Fruit fly (Drosophila melanogaster) whole organism, wandering third instar larva: ENCODE measurements around the gene mRpL20.
A peak's percentile ranks its signal among the peaks of the same experiment; 100 is the strongest.

Experiments used
- Abd-B ChIP-seq: fragments of >200 bp; optimal IDR thresholded peaks from 2 replicates; lab custom pipeline; 2017; ENCODE audit warnings: missing biosample characterization, missing genetic modification characterization
- CG32264 ChIP-seq: fragments of 200-800 bp; sonication (Bioruptor generic); optimal IDR thresholded peaks from 2 replicates; lab custom pipeline; 2016; ENCODE audit warnings: missing biosample characterization, missing genetic modification characterization
- CG9705 ChIP-seq: fragments of 200-800 bp; sonication (Bioruptor generic); optimal IDR thresholded peaks from 2 replicates; lab custom pipeline; 2018; ENCODE audit warnings: missing biosample characterization, mild to moderate bottlenecking, missing genetic modification characterization
- CrebA ChIP-seq: fragments of 200-800 bp; sonication (Bioruptor generic); optimal IDR thresholded peaks from 2 replicates; lab custom pipeline; 2016; ENCODE audit warnings: missing biosample characterization, mild to moderate bottlenecking, missing genetic modification characterization, borderline replicate concordance
- Dfd ChIP-seq: fragments of >200 bp; optimal IDR thresholded peaks from 2 replicates; lab custom pipeline; 2017; ENCODE audit warnings: missing biosample characterization, missing genetic modification characterization
- Dif ChIP-seq: fragments of 200-275, 200-300 bp; sonication (Bioruptor generic); optimal IDR thresholded peaks from 2 replicates; lab custom pipeline; 2018; ENCODE audit warnings: missing biosample characterization, missing genetic modification characterization; ENCODE audit not compliant: partially characterized antibody
- GATAd ChIP-seq: sonication (Bioruptor generic); optimal IDR thresholded peaks from 2 replicates; lab custom pipeline; 2016; ENCODE audit warnings: missing biosample characterization, missing genetic modification characterization
- HLH106 ChIP-seq: fragments of 200-800 bp; optimal IDR thresholded peaks from 3 replicates; lab custom pipeline; 2019; ENCODE audit warnings: missing biosample characterization, mild to moderate bottlenecking, missing genetic modification characterization, moderate library complexity
- Hnf4 ChIP-seq: fragments of 200-800 bp; sonication (Bioruptor generic); optimal IDR thresholded peaks from 2 replicates; lab custom pipeline; 2016; ENCODE audit warnings: missing biosample characterization, mild to moderate bottlenecking, missing genetic modification characterization
- Hr78 ChIP-seq: fragments of >200 bp; optimal IDR thresholded peaks from 2 replicates; lab custom pipeline; 2017; ENCODE audit warnings: missing biosample characterization, missing genetic modification characterization
- Hr83 ChIP-seq: fragments of 200-300 bp; sonication (Bioruptor generic); optimal IDR thresholded peaks from 2 replicates; lab custom pipeline; 2016; ENCODE audit warnings: missing biosample characterization, mild to moderate bottlenecking, missing genetic modification characterization, moderate library complexity; ENCODE audit not compliant: poor library complexity, severe bottlenecking
- Jra ChIP-seq: sonication (Bioruptor generic); optimal IDR thresholded peaks from 2 replicates; lab custom pipeline; 2016; ENCODE audit warnings: missing biosample characterization, missing genetic modification characterization
- Mio ChIP-seq: sonication (Bioruptor generic); optimal IDR thresholded peaks from 2 replicates; lab custom pipeline; 2016; ENCODE audit warnings: missing biosample characterization, missing genetic modification characterization
- Myc ChIP-seq: fragments of >200 bp; optimal IDR thresholded peaks from 2 replicates; lab custom pipeline; 2017
- N ChIP-seq: fragments of >200 bp; optimal IDR thresholded peaks from 2 replicates; lab custom pipeline; 2018; ENCODE audit warnings: missing biosample characterization, missing external identifiers, missing genetic modification characterization
- OdsH ChIP-seq: fragments of 200-800 bp; sonication (Bioruptor generic); optimal IDR thresholded peaks from 2 replicates; lab custom pipeline; 2016; ENCODE audit warnings: missing biosample characterization, mild to moderate bottlenecking, missing genetic modification characterization
- Rel ChIP-seq, 2 experiments: fragments of 200-800 bp; sonication (Bioruptor generic) in 1 of 2; optimal IDR thresholded peaks; 2 replicates in 1 of 2; 3 replicates in 1 of 2; lab custom pipeline; 2016 to 2019; ENCODE audit warnings: mild to moderate bottlenecking in 2 of 2, missing biosample characterization in 2 of 2, missing genetic modification characterization in 2 of 2, moderate library complexity in 1 of 2
- Sp1 ChIP-seq: fragments of 200-800 bp; sonication (Bioruptor generic); optimal IDR thresholded peaks from 3 replicates; lab custom pipeline; 2019; ENCODE audit warnings: missing biosample characterization, mild to moderate bottlenecking, missing genetic modification characterization, moderate library complexity
- Vsx2 ChIP-seq: fragments of 200-300, 225-300 bp; sonication (Bioruptor generic); optimal IDR thresholded peaks from 2 replicates; lab custom pipeline; 2018; ENCODE audit warnings: missing biosample characterization, missing genetic modification characterization; ENCODE audit not compliant: partially characterized antibody
- br ChIP-seq: fragments of 200-800 bp; sonication (Bioruptor generic); optimal IDR thresholded peaks from 2 replicates; lab custom pipeline; 2016; ENCODE audit warnings: missing biosample characterization, missing genetic modification characterization
- brk ChIP-seq: fragments of 200-800 bp; sonication (Bioruptor generic); optimal IDR thresholded peaks from 2 replicates; lab custom pipeline; 2016; ENCODE audit warnings: missing biosample characterization, mild to moderate bottlenecking, missing genetic modification characterization
- dl ChIP-seq, 2 experiments: fragments of 175-275, 200-275 bp in 1 of 2; fragments of 200-275 bp in 1 of 2; sonication (Bioruptor generic); optimal IDR thresholded peaks; lab custom pipeline; 2018; ENCODE audit warnings: mild to moderate bottlenecking in 2 of 2, missing biosample characterization in 2 of 2, missing genetic modification characterization in 2 of 2, moderate library complexity in 2 of 2; ENCODE audit not compliant: partially characterized antibody in 2 of 2, insufficient read depth in 1 of 2
- dmrt93B ChIP-seq: fragments of 200-800 bp; sonication (Bioruptor generic); optimal IDR thresholded peaks from 2 replicates; lab custom pipeline; 2018; ENCODE audit warnings: missing biosample characterization, mild to moderate bottlenecking, missing genetic modification characterization
- dsf ChIP-seq: sonication (Bioruptor generic); optimal IDR thresholded peaks from 2 replicates; lab custom pipeline; 2016; ENCODE audit warnings: missing biosample characterization, missing genetic modification characterization, borderline replicate concordance
- ey ChIP-seq: fragments of 200-800 bp; sonication (Bioruptor generic); optimal IDR thresholded peaks from 2 replicates; lab custom pipeline; 2016; ENCODE audit warnings: missing biosample characterization, missing genetic modification characterization
- foxo ChIP-seq, 2 experiments: fragments of 200-800 bp; sonication (Bioruptor generic); optimal IDR thresholded peaks; 2 replicates in 1 of 2; 3 replicates in 1 of 2; lab custom pipeline; 2016 to 2017; ENCODE audit warnings: missing biosample characterization in 2 of 2, missing genetic modification characterization in 2 of 2
- fru ChIP-seq: fragments of 200-800 bp; sonication (Bioruptor generic); optimal IDR thresholded peaks from 3 replicates; lab custom pipeline; 2016; ENCODE audit warnings: missing biosample characterization, mild to moderate bottlenecking, missing genetic modification characterization
- h ChIP-seq: fragments of 200-800 bp; sonication (Bioruptor generic); optimal IDR thresholded peaks from 3 replicates; lab custom pipeline; 2016; ENCODE audit warnings: missing biosample characterization, mild to moderate bottlenecking, missing genetic modification characterization
- jim ChIP-seq: fragments of 175-275, 200-325 bp; sonication (Bioruptor generic); optimal IDR thresholded peaks from 2 replicates; lab custom pipeline; 2016; ENCODE audit warnings: missing biosample characterization, mild to moderate bottlenecking, missing genetic modification characterization
- lola ChIP-seq: fragments of >200 bp; optimal IDR thresholded peaks from 2 replicates; lab custom pipeline; 2017; ENCODE audit warnings: missing biosample characterization, missing genetic modification characterization
- pan ChIP-seq: fragments of >200 bp; optimal IDR thresholded peaks from 2 replicates; lab custom pipeline; 2017
- psq ChIP-seq: fragments of 200-800 bp; sonication (Bioruptor generic); optimal IDR thresholded peaks from 3 replicates; lab custom pipeline; 2017; ENCODE audit warnings: missing biosample characterization, mild to moderate bottlenecking, missing genetic modification characterization, moderate library complexity
- rgr ChIP-seq: fragments of 200-800 bp; sonication (Bioruptor generic); optimal IDR thresholded peaks from 3 replicates; lab custom pipeline; 2016; ENCODE audit warnings: missing biosample characterization, mild to moderate bottlenecking, missing genetic modification characterization
- sage ChIP-seq: fragments of 200-800 bp; sonication (Bioruptor generic); optimal IDR thresholded peaks from 2 replicates; lab custom pipeline; 2016; ENCODE audit warnings: missing biosample characterization, mild to moderate bottlenecking, missing genetic modification characterization
- sv ChIP-seq: fragments of 200-800 bp; sonication (Bioruptor generic); optimal IDR thresholded peaks from 3 replicates; lab custom pipeline; 2016; ENCODE audit warnings: missing biosample characterization, missing genetic modification characterization
- tai ChIP-seq: sonication (Bioruptor generic); optimal IDR thresholded peaks from 2 replicates; lab custom pipeline; 2016; ENCODE audit warnings: missing biosample characterization, missing genetic modification characterization
- usp ChIP-seq: fragments of >200 bp; optimal IDR thresholded peaks from 2 replicates; lab custom pipeline; 2017; ENCODE audit warnings: missing biosample characterization, missing genetic modification characterization
- woc ChIP-seq: sonication (Bioruptor generic); optimal IDR thresholded peaks from 2 replicates; lab custom pipeline; 2016; ENCODE audit warnings: missing biosample characterization, mild to moderate bottlenecking, missing genetic modification characterization

Gene mRpL20

DNA sequence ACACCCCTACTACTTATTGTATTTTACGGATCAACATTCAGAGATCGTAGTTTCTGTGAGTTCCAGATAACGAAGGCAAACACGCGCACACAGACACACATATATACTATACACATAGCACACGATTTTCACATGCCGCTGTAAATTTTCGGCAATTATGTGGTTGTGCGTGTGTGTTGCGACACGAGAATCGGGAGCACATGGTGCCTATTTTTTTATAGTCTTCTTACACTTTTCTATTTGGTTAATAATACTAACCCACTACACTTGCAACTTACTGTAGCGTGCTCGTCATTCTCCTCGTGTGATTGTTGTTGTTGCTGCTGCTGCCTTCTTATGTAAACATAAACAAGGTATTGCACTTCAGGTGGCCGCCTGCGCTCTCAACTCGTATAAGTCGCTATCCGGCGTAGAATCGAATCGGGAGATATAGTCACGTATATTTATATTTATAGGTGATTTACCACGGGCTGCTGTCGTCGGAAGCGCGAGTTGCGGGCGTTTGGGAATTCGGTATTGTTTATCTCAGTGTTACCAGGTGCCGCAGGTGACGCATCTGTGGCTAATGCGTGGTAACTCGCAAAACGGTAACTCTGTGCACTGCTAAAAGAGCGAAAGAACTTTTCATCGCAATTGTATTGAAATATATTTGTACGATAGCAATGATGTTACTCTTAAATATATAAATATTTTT is 4.6 kb upstream of the mRpL20 start, which contains the start of gene Adk2:
Gene Adk2 (minus strand): TSS at position 529 of the 694 bp plus-strand sequence.
- TF ChIP-seq h (GFP tag; lab: Kevin White, UChicago) (peak; percentile 10), Hr83 (GFP tag; lab: Kevin White, UChicago) (peak; percentile 39), dl (GFP tag; optimal IDR thresholded peaks at IDR 0.05; lab: Kevin White, UChicago; ENCODE audit: insufficient read depth in 1 of 2, partially characterized antibody in 2 of 2) (no peak), HLH106 (tag; lab: Kevin White, UChicago) (no peak), Rel (GFP tag; optimal IDR thresholded peaks at IDR 0.05; lab: Kevin White, UChicago) (no peak), Rel (tag; optimal IDR thresholded peaks at IDR 0.05; lab: Kevin White, UChicago) (peak; percentile 78), rgr (GFP tag; lab: Kevin White, UChicago) (peak; percentile 40), br (GFP tag; lab: Kevin White, UChicago) (no peak)

DNA sequence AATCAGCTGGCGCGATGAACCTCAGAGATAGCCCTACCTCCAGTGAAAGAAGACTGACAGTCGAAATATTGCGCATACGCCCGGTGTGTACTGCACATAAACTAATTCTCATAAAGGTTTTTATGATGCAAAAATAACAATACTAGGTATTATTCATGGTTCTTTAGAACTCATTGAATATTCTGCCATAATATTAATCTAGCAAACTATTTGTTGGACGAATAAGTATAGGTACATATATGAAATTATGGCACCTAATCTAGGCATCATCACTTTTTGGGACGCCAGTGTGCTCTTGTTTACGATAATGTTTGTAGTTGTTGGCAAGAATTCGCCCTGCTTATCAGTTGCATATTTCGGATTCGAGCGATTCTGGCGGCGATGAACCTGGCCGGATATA is 4.1 kb upstream of the mRpL20 start:
- TF ChIP-seq Sp1 (peak; percentile 61), Rel (GFP tag; optimal IDR thresholded peaks at IDR 0.05; lab: Kevin White, UChicago) (no peak), Rel (tag; optimal IDR thresholded peaks at IDR 0.05; lab: Kevin White, UChicago) (no peak), br (GFP tag; lab: Kevin White, UChicago) (peak; percentile 75), sage (no peak), ey (GFP tag; lab: Kevin White, UChicago) (peak; percentile 78), fru (peak; percentile 78), Dif (GFP tag; lab: Kevin White, UChicago) (no peak), Myc (lab: Kevin White, UChicago) (no peak), dmrt93B (GFP tag; lab: Kevin White, UChicago) (peak; percentile 31), Dfd (GFP tag; lab: Kevin White, UChicago) (no peak), woc (GFP tag; lab: Kevin White, UChicago) (no peak), Abd-B (no peak), sv (no peak), psq (GFP tag; lab: Kevin White, UChicago) (peak; percentile 57), N (GFP tag; lab: Kevin White, UChicago) (no peak), Hnf4 (peak; percentile 58), dl (GFP tag; optimal IDR thresholded peaks at IDR 0.05; lab: Kevin White, UChicago; ENCODE audit: insufficient read depth in 1 of 2, partially characterized antibody in 2 of 2) (no peak), GATAd (GFP tag; lab: Kevin White, UChicago) (no peak), CG32264 (peak; percentile 38), Vsx2 (GFP tag; lab: Kevin White, UChicago) (no peak), lola (GFP tag; lab: Kevin White, UChicago) (no peak), Hr78 (GFP tag; lab: Kevin White, UChicago) (no peak), foxo (GFP tag; optimal IDR thresholded peaks at IDR 0.05; lab: Kevin White, UChicago) (peak in 1 of 2 experiments; percentile 78), rgr (GFP tag; lab: Kevin White, UChicago) (peak; percentile 75), brk (GFP tag; lab: Kevin White, UChicago) (peak; percentile 50), dsf (GFP tag; lab: Kevin White, UChicago) (peak; percentile 53), CG9705 (GFP tag; lab: Kevin White, UChicago) (no peak), OdsH (GFP tag; lab: Kevin White, UChicago) (peak; percentile 72), pan (no peak), CrebA (GFP tag; lab: Kevin White, UChicago) (no peak), h (GFP tag; lab: Kevin White, UChicago) (peak; percentile 74), jim (GFP tag; lab: Kevin White, UChicago) (no peak), Hr83 (GFP tag; lab: Kevin White, UChicago) (no peak), Jra (GFP tag; lab: Kevin White, UChicago) (peak; percentile 4), HLH106 (tag; lab: Kevin White, UChicago) (peak; percentile 61), usp (GFP tag; lab: Kevin White, UChicago) (no peak), tai (GFP tag; lab: Kevin White, UChicago) (peak; percentile 80), Mio (GFP tag; lab: Kevin White, UChicago) (no peak)
